Fruit fly (Drosophila melanogaster): ENCODE results near the gene Gr10a.

Gr10a gene

DNA sequence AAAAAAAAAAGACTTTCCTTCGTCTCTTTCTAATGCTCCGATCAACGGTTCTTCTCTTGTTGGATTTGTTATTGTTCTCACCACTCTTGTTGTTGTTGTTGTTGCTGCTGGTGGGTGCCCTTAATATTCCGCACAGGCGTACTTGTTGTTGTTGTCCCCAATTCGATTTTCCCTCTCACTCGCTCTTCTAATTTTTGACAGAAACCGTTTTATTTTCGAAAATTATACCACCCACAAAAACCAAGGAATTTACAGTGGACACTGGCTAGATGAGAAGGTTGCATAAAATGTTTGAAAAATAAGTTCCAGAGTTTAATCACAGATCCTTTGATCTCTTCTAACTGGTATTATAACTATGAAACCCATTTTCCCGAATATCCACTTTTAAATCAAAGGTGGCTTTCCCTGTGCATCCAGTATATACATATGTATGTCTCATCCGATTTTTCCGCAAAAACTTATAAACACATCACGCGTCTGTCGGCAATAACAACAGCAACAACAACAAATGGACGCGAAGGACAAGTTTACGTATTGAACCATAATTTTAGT is 25.8 kb downstream of the Gr10a start (continued):
- no peak for TF ChIP-seq Lpt (GFP tag; optimal IDR thresholded peaks at IDR 0.05)
- no peak for TF ChIP-seq Bdp1 (GFP tag; optimal IDR thresholded peaks at IDR 0.05)
- TF ChIP-seq D19A (tag; optimal IDR thresholded peaks at IDR 0.05): no peak
- peak; percentile 78 for TF ChIP-seq Ptx1 (GFP tag; IDR thresholded peaks at IDR 0.05)
- no peak for TF ChIP-seq Dfd (GFP tag; optimal IDR thresholded peaks at IDR 0.05)
- TF ChIP-seq CG1832 (GFP tag; optimal IDR thresholded peaks at IDR 0.05): no peak
- TF ChIP-seq Taf1 (GFP tag; IDR thresholded peaks at IDR 0.05): peak; percentile 56
- TF ChIP-seq Lhr (GFP tag; optimal IDR thresholded peaks at IDR 0.05): no peak
- TF ChIP-seq Jarid2 (GFP tag; optimal IDR thresholded peaks at IDR 0.05): no peak
- peak; percentile 36 for TF ChIP-seq Sox102F (GFP tag; optimal IDR thresholded peaks at IDR 0.05)
- no peak for TF ChIP-seq vnd (GFP tag; IDR thresholded peaks at IDR 0.05; ENCODE audit: partially characterized antibody)
- TF ChIP-seq CG7556 (GFP tag; optimal IDR thresholded peaks at IDR 0.05): no peak
- peak in 1 of 2 experiments; percentile 9 for TF ChIP-seq chif (GFP tag; optimal IDR thresholded peaks at IDR 0.05)
- TF ChIP-seq gt (GFP tag; IDR thresholded peaks at IDR 0.05): no peak
- TF ChIP-seq ssp (GFP tag; IDR thresholded peaks at IDR 0.05): peak; percentile 35; the same call in 1 of the 2 replicates
- TF ChIP-seq Hsf (GFP tag; optimal IDR thresholded peaks at IDR 0.05): peak; percentile 30
- no peak for TF ChIP-seq CG8924 (tag; optimal IDR thresholded peaks at IDR 0.05)
- TF ChIP-seq bowl (GFP tag; IDR thresholded peaks at IDR 0.05): no peak
- TF ChIP-seq CG34224 (GFP tag; IDR thresholded peaks at IDR 0.05; ENCODE audit: partially characterized antibody): no peak
- no peak for TF ChIP-seq p53 (GFP tag; optimal IDR thresholded peaks at IDR 0.05)
- no peak for TF ChIP-seq CG2199 (GFP tag; IDR thresholded peaks at IDR 0.05)
- no peak for TF ChIP-seq da (GFP tag; optimal IDR thresholded peaks at IDR 0.05)
- no peak for TF ChIP-seq CG9797 (GFP tag; optimal IDR thresholded peaks at IDR 0.05)
- no peak for TF ChIP-seq CG15601 (tag; optimal IDR thresholded peaks at IDR 0.05)
- TF ChIP-seq CG30020 (tag; optimal IDR thresholded peaks at IDR 0.05): no peak
- peak; percentile 52 for TF ChIP-seq caup (GFP tag; optimal IDR thresholded peaks at IDR 0.05; ENCODE audit: severe bottlenecking)
- TF ChIP-seq CG6683 (GFP tag; optimal IDR thresholded peaks at IDR 0.05): no peak
- no peak for TF ChIP-seq jigr1 (GFP tag; IDR thresholded peaks at IDR 0.05)
- peak; percentile 13 for TF ChIP-seq salm (tag; optimal IDR thresholded peaks at IDR 0.05)
- peak; percentile 68 for TF ChIP-seq esg (GFP tag; conservative IDR thresholded peaks at IDR 0.05)
- TF ChIP-seq Vsx1 (GFP tag; optimal IDR thresholded peaks at IDR 0.05): no peak
- TF ChIP-seq Sry-β (GFP tag; optimal IDR thresholded peaks at IDR 0.05): no peak
- TF ChIP-seq zen2 (GFP tag; IDR thresholded peaks at IDR 0.05; ENCODE audit: partially characterized antibody): no peak
- TF ChIP-seq CHES-1-like (GFP tag; optimal IDR thresholded peaks at IDR 0.05): no peak
- TF ChIP-seq hb (GFP tag; IDR thresholded peaks at IDR 0.05; ENCODE audit: partially characterized antibody): no peak
- TF ChIP-seq CG1603 (tag; optimal IDR thresholded peaks at IDR 0.05): no peak
- TF ChIP-seq CG3065 (GFP tag; optimal IDR thresholded peaks at IDR 0.05): no peak
- TF ChIP-seq repo (GFP tag; optimal IDR thresholded peaks at IDR 0.05): no peak
- no peak for TF ChIP-seq Optix (GFP tag; IDR thresholded peaks at IDR 0.05)
- TF ChIP-seq lilli (GFP tag; optimal IDR thresholded peaks at IDR 0.05): peak; percentile 43
- TF ChIP-seq CG12236 (GFP tag; optimal IDR thresholded peaks at IDR 0.05): no peak
- no peak for TF ChIP-seq CG8478 (optimal IDR thresholded peaks at IDR 0.05)
- TF ChIP-seq E2f2 (GFP tag; IDR thresholded peaks at IDR 0.05): no peak
- TF ChIP-seq kah (GFP tag; optimal IDR thresholded peaks at IDR 0.05): no peak
- TF ChIP-seq CG17802 (tag; optimal IDR thresholded peaks at IDR 0.05): no peak
- TF ChIP-seq lmd (GFP tag; IDR thresholded peaks at IDR 0.05): peak; percentile 73; the same call in 1 of the 2 replicates
- no peak for TF ChIP-seq CG10431 (GFP tag; optimal IDR thresholded peaks at IDR 0.05)
- no peak for TF ChIP-seq CG30431 (GFP tag; optimal IDR thresholded peaks at IDR 0.05)
- TF ChIP-seq CG2889 (GFP tag; IDR thresholded peaks at IDR 0.05): peak; percentile 48; the same call in 1 of the 3 replicates
- TF ChIP-seq peb (GFP tag; IDR thresholded peaks at IDR 0.05): no peak
- TF ChIP-seq jing (GFP tag; optimal IDR thresholded peaks at IDR 0.05): no peak
